Fruit fly (Drosophila melanogaster): ENCODE data around the gene Pak3.

Gene Pak3

DNA sequence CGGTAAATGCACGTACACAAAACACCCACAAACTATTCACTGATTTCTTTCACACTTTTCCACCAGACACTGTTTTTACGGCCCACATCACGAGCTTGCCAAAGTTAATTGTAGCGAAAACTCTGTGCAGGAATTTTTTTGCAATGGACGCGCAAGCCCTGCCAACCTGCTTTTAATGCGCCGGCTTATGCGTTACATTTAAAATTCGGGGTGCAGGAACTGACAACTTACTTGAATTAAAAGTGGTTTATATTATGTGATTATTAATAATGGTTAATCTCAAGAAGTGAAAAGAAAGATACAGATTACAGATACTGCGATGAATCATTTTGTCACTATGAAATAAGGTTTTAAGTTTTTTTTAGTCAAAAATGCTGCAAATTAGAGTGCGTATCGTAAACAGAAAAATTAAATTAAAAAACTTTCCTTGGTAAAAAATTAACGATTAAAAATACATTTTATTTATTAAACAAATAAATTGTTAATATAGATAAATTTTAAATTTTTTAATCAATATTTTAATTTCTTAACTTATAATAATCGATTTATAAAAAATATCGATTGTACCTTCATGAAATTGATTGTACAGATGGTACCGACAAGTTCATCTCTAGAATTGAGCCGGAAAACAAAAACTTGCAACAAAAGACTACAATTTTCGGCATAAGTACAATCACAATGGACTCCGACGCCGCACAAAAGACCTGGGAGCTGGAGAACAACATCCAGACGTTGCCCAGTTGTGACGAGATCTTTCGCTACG, 16.1 kb upstream of the Pak3 start, which contains the start of the genes CG42232 and CSN5 (continued):
- TF ChIP-seq CG30020 (tag; optimal IDR thresholded peaks at IDR 0.05), result peak; percentile 37
- peak; percentile 30; the same call in 1 of the 2 replicates for TF ChIP-seq Rx (GFP tag; IDR thresholded peaks at IDR 0.05)
- TF ChIP-seq CG6791 (GFP tag; IDR thresholded peaks at IDR 0.05; ENCODE audit: partially characterized antibody), result peak; percentile 52; the same call in 1 of the 3 replicates
- peak; percentile 77 for TF ChIP-seq CG30403 (GFP tag; optimal IDR thresholded peaks at IDR 0.05)
- TF ChIP-seq usp (GFP tag; optimal IDR thresholded peaks at IDR 0.05), result no peak
- TF ChIP-seq CG42726 (GFP tag; IDR thresholded peaks at IDR 0.05; ENCODE audit: partially characterized antibody), result no peak
- peak; percentile 21 for TF ChIP-seq CG12942 (GFP tag; optimal IDR thresholded peaks at IDR 0.05)
- peak; percentile 47 for TF ChIP-seq Mad (GFP tag; optimal IDR thresholded peaks at IDR 0.05)
- peak; percentile 68 for TF ChIP-seq dmrt11E (tag; optimal IDR thresholded peaks at IDR 0.05)
- peak; percentile 84 for TF ChIP-seq nmo (GFP tag; optimal IDR thresholded peaks at IDR 0.05)
- no peak for TF ChIP-seq CG10543 (GFP tag; optimal IDR thresholded peaks at IDR 0.05)
- TF ChIP-seq bab2 (GFP tag; optimal IDR thresholded peaks at IDR 0.05), result peak; percentile 69
- TF ChIP-seq corto (GFP tag; optimal IDR thresholded peaks at IDR 0.05), result no peak
- no peak for TF ChIP-seq CG3407 (GFP tag; optimal IDR thresholded peaks at IDR 0.05)
- peak; percentile 30; the same call in 1 of the 3 replicates for TF ChIP-seq CG14860 (GFP tag; IDR thresholded peaks at IDR 0.05; ENCODE audit: partially characterized antibody)
- TF ChIP-seq Chrac-16 (GFP tag; optimal IDR thresholded peaks at IDR 0.05), result peak; percentile 71
- TF ChIP-seq CG10462 (GFP tag; optimal IDR thresholded peaks at IDR 0.05), result peak; percentile 45
- TF ChIP-seq onecut (GFP tag; IDR thresholded peaks at IDR 0.05), result no peak
- TF ChIP-seq CG17359 (tag; optimal IDR thresholded peaks at IDR 0.05), result no peak
- TF ChIP-seq Bgb (GFP tag; IDR thresholded peaks at IDR 0.05; ENCODE audit: partially characterized antibody), result peak; percentile 25; the same call in 1 of the 2 replicates
- TF ChIP-seq Dll (GFP tag; IDR thresholded peaks at IDR 0.05; ENCODE audit: partially characterized antibody), result peak; percentile 74
- peak in 1 of 2 experiments; percentile 36 for TF ChIP-seq Hr51 (GFP tag; optimal IDR thresholded peaks at IDR 0.05)
- no peak for TF ChIP-seq sens (GFP tag)
- peak; percentile 45 for TF ChIP-seq CG3995 (GFP tag; optimal IDR thresholded peaks at IDR 0.05)
- TF ChIP-seq zf30C (GFP tag; optimal IDR thresholded peaks at IDR 0.05), result no peak
- peak; percentile 31; the same call in 1 of the 2 replicates for TF ChIP-seq cas (GFP tag; IDR thresholded peaks at IDR 0.05)
- TF ChIP-seq Myb (GFP tag; optimal IDR thresholded peaks at IDR 0.05), result peak; percentile 96
- TF ChIP-seq E2f1 (GFP tag; IDR thresholded peaks at IDR 0.05), result peak; percentile 21; the same call in 1 of the 2 replicates
- TF ChIP-seq CG10267 (tag; optimal IDR thresholded peaks at IDR 0.05), result peak; percentile 75
- peak; percentile 57 for TF ChIP-seq CG32532 (GFP tag; IDR thresholded peaks at IDR 0.05)
- TF ChIP-seq z (GFP tag; IDR thresholded peaks at IDR 0.05), result no peak
- peak; percentile 2 for TF ChIP-seq CG2712 (tag; optimal IDR thresholded peaks at IDR 0.05)
- no peak for TF ChIP-seq seq (GFP tag; IDR thresholded peaks at IDR 0.05)
- TF ChIP-seq Scr (GFP tag; IDR thresholded peaks at IDR 0.05; ENCODE audit: partially characterized antibody), result peak; percentile 64
- TF ChIP-seq Asciz (GFP tag; optimal IDR thresholded peaks at IDR 0.05), result peak; percentile 39
- no peak for TF ChIP-seq chinmo (GFP tag; IDR thresholded peaks at IDR 0.05; ENCODE audit: partially characterized antibody)
- TF ChIP-seq CG4328 (GFP tag; optimal IDR thresholded peaks at IDR 0.05), result peak; percentile 27
- peak in 1 of 2 experiments; percentile 20 for TF ChIP-seq crp (GFP tag; optimal IDR thresholded peaks at IDR 0.05)
- peak; percentile 29 for TF ChIP-seq CG8944 (GFP tag; optimal IDR thresholded peaks at IDR 0.05)
- TF ChIP-seq Meics (GFP tag; optimal IDR thresholded peaks at IDR 0.05), result peak; percentile 15
- no peak for TF ChIP-seq NK7.1 (GFP tag; optimal IDR thresholded peaks at IDR 0.05)
- TF ChIP-seq HLH4C (GFP tag; IDR thresholded peaks at IDR 0.05; ENCODE audit: partially characterized antibody), result 0 out of 3 replicates have a peak, but pooled peaks have one; percentile 43
- TF ChIP-seq Six4 (GFP tag; optimal IDR thresholded peaks at IDR 0.05), result peak; percentile 14
- TF ChIP-seq CG10654 (GFP tag; optimal IDR thresholded peaks at IDR 0.05), result peak; percentile 67
- TF ChIP-seq ewg (GFP tag; optimal IDR thresholded peaks at IDR 0.05), result peak; percentile 15
- TF ChIP-seq NC2α (GFP tag; optimal IDR thresholded peaks at IDR 0.05), result no peak
- TF ChIP-seq jumu (GFP tag; optimal IDR thresholded peaks at IDR 0.05), result peak; percentile 54
